Fruit fly (Drosophila melanogaster): ENCODE data around the gene sn.
A peak's percentile ranks its signal among the peaks of the same experiment; 100 is the strongest.

DNA sequence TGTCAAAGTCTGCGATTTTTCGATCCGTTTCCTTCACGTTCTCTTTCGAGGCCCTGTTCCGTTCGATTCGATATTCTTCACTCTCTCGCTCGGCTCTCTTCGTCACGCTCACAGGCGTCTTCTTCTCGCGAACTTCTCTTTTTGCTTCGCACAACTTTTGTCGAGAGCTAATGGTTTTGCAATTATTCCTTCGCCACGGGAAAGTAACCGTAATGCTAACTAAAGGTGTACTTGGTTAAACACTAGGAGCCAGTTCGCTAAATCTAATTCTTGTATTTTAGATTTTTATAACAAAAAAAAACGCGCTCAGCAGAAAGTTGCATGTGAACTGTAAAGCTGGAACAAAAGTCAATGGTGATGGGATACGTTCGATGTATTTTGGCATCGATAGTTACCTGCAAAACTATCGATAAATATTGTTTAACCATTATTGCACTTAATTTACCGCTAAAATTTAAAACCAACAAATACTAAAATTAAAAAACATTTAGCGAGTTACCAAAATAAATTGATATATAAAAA, 32.7 kb upstream of the sn start, which contains the start of gene mahe:
- no peak for TF ChIP-seq CG10631 (GFP tag; optimal IDR thresholded peaks at IDR 0.05)
- TF ChIP-seq dsx (GFP tag; optimal IDR thresholded peaks at IDR 0.05; ENCODE audit: poor library complexity, severe bottlenecking), result no peak
- TF ChIP-seq OdsH (GFP tag; optimal IDR thresholded peaks at IDR 0.05), result no peak
- no peak for TF ChIP-seq Gug (GFP tag; IDR thresholded peaks at IDR 0.05)
- TF ChIP-seq CG9139 (GFP tag; optimal IDR thresholded peaks at IDR 0.05), result no peak
- no peak for TF ChIP-seq CG6854 (GFP tag; optimal IDR thresholded peaks at IDR 0.05)
- no peak for TF ChIP-seq CG11762 (GFP tag; optimal IDR thresholded peaks at IDR 0.05; ENCODE audit: insufficient read depth)
- TF ChIP-seq ss (GFP tag; optimal IDR thresholded peaks at IDR 0.05), result peak in 1 of 2 experiments; percentile 21
- TF ChIP-seq fd59A (GFP tag; optimal IDR thresholded peaks at IDR 0.05), result no peak
- TF ChIP-seq Lpt (GFP tag; optimal IDR thresholded peaks at IDR 0.05), result no peak
- TF ChIP-seq CG16779 (tag; optimal IDR thresholded peaks at IDR 0.05), result no peak
- no peak for TF ChIP-seq Blimp-1 (GFP tag; optimal IDR thresholded peaks at IDR 0.05)
- no peak for TF ChIP-seq CG31627 (GFP tag; optimal IDR thresholded peaks at IDR 0.05)
